Worm (Caenorhabditis elegans): ENCODE data around the gene C34D10.1.

- TF ChIP-seq sea-1 (GFP tag; conservative IDR thresholded peaks at IDR 0.05) (no peak), ama-1 (optimal IDR thresholded peaks at IDR 0.05) (no peak), hnd-1 (tag; optimal IDR thresholded peaks at IDR 0.05) (no peak), hmbx-1 (tag; optimal IDR thresholded peaks at IDR 0.05) (no peak), scrt-1 (GFP tag; IDR thresholded peaks at IDR 0.05) (no peak), ceh-13 (GFP tag; optimal IDR thresholded peaks at IDR 0.05) (no peak), hmg-4 (GFP tag; optimal IDR thresholded peaks at IDR 0.05) (no peak), ceh-36 (tag; optimal IDR thresholded peaks at IDR 0.05) (no peak), B0310.2 (tag; optimal IDR thresholded peaks at IDR 0.05) (no peak)
Measured at ce11 chrX:8027509-8027908, 1.8 kb upstream of the C34D10.1 start.

All from whole organism, early embryonic.